Worm (Caenorhabditis elegans) whole organism, mixed stage, embryonic: ENCODE data around the gene mod-1.

Source experiments
- bed-3 ChIP-seq: fragments of 200-800 bp; sonication (Bioruptor generic); optimal IDR thresholded peaks from 3 replicates; lab custom pipeline; 2018; ENCODE audit warnings: mild to moderate bottlenecking, missing genetic modification characterization, moderate library complexity, missing compliant biosample characterization
- elt-3 ChIP-seq: fragments of 150-350 bp; optimal IDR thresholded peaks from 2 replicates; lab custom pipeline; 2014; ENCODE audit warnings: missing biosample characterization, missing genetic modification characterization
- ham-2 ChIP-seq: fragments of 200-800 bp; sonication (Bioruptor generic); optimal IDR thresholded peaks from 2 replicates; lab custom pipeline; 2018; ENCODE audit warnings: mild to moderate bottlenecking, missing genetic modification characterization, missing compliant biosample characterization
- lin-32 ChIP-seq: fragments of 200-800 bp; sonication (Bioruptor generic); optimal IDR thresholded peaks from 2 replicates; lab custom pipeline; 2018; ENCODE audit warnings: mild to moderate bottlenecking, missing genetic modification characterization, missing compliant biosample characterization
- lsy-2 ChIP-seq: fragments of 150-350 bp; optimal IDR thresholded peaks from 2 replicates; lab custom pipeline; 2014; ENCODE audit warnings: missing biosample characterization, missing genetic modification characterization
- mep-1 ChIP-seq: fragments of 150-350 bp; optimal IDR thresholded peaks from 2 replicates; lab custom pipeline; 2017; ENCODE audit warnings: missing biosample characterization, missing genetic modification reagents, missing genetic modification characterization, inconsistent platforms
- nhr-12 ChIP-seq: fragments of 150-350 bp; optimal IDR thresholded peaks from 2 replicates; lab custom pipeline; 2014; ENCODE audit warnings: missing biosample characterization, missing genetic modification characterization
- nhr-237 ChIP-seq: fragments of 150-350 bp; optimal IDR thresholded peaks from 2 replicates; lab custom pipeline; 2014; ENCODE audit warnings: missing biosample characterization, missing genetic modification characterization
- nhr-28 ChIP-seq: fragments of 150-350 bp; optimal IDR thresholded peaks from 2 replicates; lab custom pipeline; 2014; ENCODE audit warnings: missing biosample characterization, missing genetic modification characterization
- nhr-76 ChIP-seq: sonication (generic microtip); optimal IDR thresholded peaks from 2 replicates; lab custom pipeline; 2017; ENCODE audit warnings: missing biosample characterization, missing genetic modification characterization
- pha-4 ChIP-seq: fragments of 150-350 bp; optimal IDR thresholded peaks from 2 replicates; lab custom pipeline; 2018; ENCODE audit warnings: missing biosample characterization, missing genetic modification reagents, missing genetic modification characterization
- snpc-4 ChIP-seq: fragments of 150-350 bp; optimal IDR thresholded peaks from 2 replicates; lab custom pipeline; 2014; ENCODE audit warnings: missing biosample characterization, missing genetic modification characterization
- unc-39 ChIP-seq: fragments of 150-350 bp; optimal IDR thresholded peaks from 2 replicates; lab custom pipeline; 2014; ENCODE audit warnings: missing biosample characterization, missing genetic modification characterization
- unc-62 ChIP-seq: fragments of 150-350 bp; optimal IDR thresholded peaks from 2 replicates; lab custom pipeline; 2014; ENCODE audit warnings: missing biosample characterization, missing genetic modification reagents, missing genetic modification characterization

DNA sequence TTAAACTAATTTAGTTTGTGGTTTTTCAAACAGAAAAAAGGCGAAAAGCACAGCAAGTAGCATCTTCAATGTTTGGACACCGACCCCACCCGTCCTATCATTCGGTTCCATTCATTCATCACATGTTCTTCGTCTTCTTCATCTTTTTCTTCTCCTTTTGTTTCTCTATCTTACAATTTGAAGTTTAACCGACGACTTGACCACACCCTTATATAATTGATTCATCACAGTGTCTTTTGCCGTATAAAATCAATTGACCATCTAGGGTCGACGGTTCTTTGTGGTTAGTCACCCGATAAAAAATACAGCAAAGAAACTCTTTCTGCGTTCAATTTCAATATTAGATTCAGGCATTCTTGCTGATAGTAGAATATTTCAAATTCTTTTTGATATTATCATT lies 21.3 kb upstream of the mod-1 start:
- TF ChIP-seq snpc-4 (tag; lab: Kevin White, UChicago) (no peak), unc-39 (tag; lab: Kevin White, UChicago) (no peak), lsy-2 (tag; lab: Kevin White, UChicago) (no peak), nhr-28 (no peak), nhr-12 (tag; lab: Kevin White, UChicago) (no peak), bed-3 (no peak), pha-4 (tag; lab: Kevin White, UChicago) (no peak), nhr-237 (tag; lab: Kevin White, UChicago) (no peak), ham-2 (GFP tag; lab: Kevin White, UChicago) (no peak), elt-3 (tag; lab: Kevin White, UChicago) (no peak), mep-1 (no peak), lin-32 (GFP tag; lab: Kevin White, UChicago) (no peak), unc-62 (GFP tag; lab: Kevin White, UChicago) (no peak), nhr-76 (tag; lab: Kevin White, UChicago) (no peak)
